Worm (Caenorhabditis elegans) whole organism, young adult: ENCODE results near the gene T05B4.10.

Experiments
- F22D6.2 ChIP-seq: sonication (generic microtip); optimal IDR thresholded peaks from 2 replicates; lab custom pipeline; 2016; ENCODE audit warnings: mild to moderate bottlenecking, missing genetic modification characterization, missing compliant biosample characterization
- F23B12.7 ChIP-seq: sonication (generic microtip); optimal IDR thresholded peaks from 2 replicates; lab custom pipeline; 2017; ENCODE audit warnings: missing genetic modification characterization, mild to moderate bottlenecking, missing compliant biosample characterization, antibody characterized with exemption, moderate library complexity; ENCODE audit not compliant: insufficient read depth
- F33H1.4 ChIP-seq: fragments of 200-800 bp; sonication (Bioruptor generic); IDR thresholded peaks from 2 replicates; pipeline ENCODE4 v1.3.6; 2022; ENCODE audit warnings: missing genetic modification reagents, missing genetic modification characterization, missing compliant biosample characterization
- F39B2.1 ChIP-seq: fragments of 200-800 bp; sonication (Bioruptor generic); IDR thresholded peaks from 2 replicates; pipeline ENCODE4 v1.3.6; 2022; ENCODE audit warnings: missing genetic modification reagents, missing genetic modification characterization, missing compliant biosample characterization
- F49E8.2 ChIP-seq: sonication (generic microtip); optimal IDR thresholded peaks from 3 replicates; lab custom pipeline; 2017; ENCODE audit warnings: missing genetic modification characterization, mild to moderate bottlenecking, missing compliant biosample characterization, antibody characterized with exemption, moderate library complexity; ENCODE audit not compliant: insufficient read depth
- F52B5.7 ChIP-seq: sonication (generic microtip); optimal IDR thresholded peaks from 2 replicates; lab custom pipeline; 2016; ENCODE audit warnings: mild to moderate bottlenecking, missing genetic modification characterization, missing compliant biosample characterization
- T07F8.4 ChIP-seq: sonication (generic microtip); optimal IDR thresholded peaks from 2 replicates; lab custom pipeline; 2016; ENCODE audit warnings: mild to moderate bottlenecking, missing genetic modification characterization, moderate library complexity, missing compliant biosample characterization
- atf-7 ChIP-seq: sonication (generic microtip); optimal IDR thresholded peaks from 2 replicates; lab custom pipeline; 2017; ENCODE audit warnings: mild to moderate bottlenecking, missing genetic modification characterization, missing compliant biosample characterization
- cebp-1 ChIP-seq, 2 experiments: fragments of 200-800 bp in 1 of 2; sonication (Bioruptor generic) in 1 of 2; sonication (generic microtip) in 1 of 2; IDR thresholded peaks in 1 of 2; optimal IDR thresholded peaks in 1 of 2; 2 replicates each; pipeline versions ENCODE4 v1.3.6 to Lab custom; 2017 to 2022; ENCODE audit warnings: missing compliant biosample characterization in 2 of 2, missing genetic modification characterization in 2 of 2, mild to moderate bottlenecking in 1 of 2, missing genetic modification reagents in 1 of 2, moderate library complexity in 1 of 2
- ceh-27 ChIP-seq: fragments of 200-800 bp; sonication (Bioruptor generic); optimal IDR thresholded peaks from 2 replicates; lab custom pipeline; 2018; ENCODE audit warnings: mild to moderate bottlenecking, missing genetic modification characterization, moderate library complexity, missing compliant biosample characterization
- ceh-40 ChIP-seq: fragments of 200-800 bp; sonication (Bioruptor generic); IDR thresholded peaks from 2 replicates; pipeline ENCODE4 v1.3.6; 2022; ENCODE audit warnings: missing genetic modification characterization, missing compliant biosample characterization
- ceh-79 ChIP-seq: sonication (generic microtip); optimal IDR thresholded peaks from 2 replicates; lab custom pipeline; 2017; ENCODE audit warnings: mild to moderate bottlenecking, missing genetic modification characterization, missing compliant biosample characterization
- chd-7 ChIP-seq: sonication (generic microtip); optimal IDR thresholded peaks from 2 replicates; lab custom pipeline; 2016; ENCODE audit warnings: mild to moderate bottlenecking, missing genetic modification characterization, moderate library complexity, missing compliant biosample characterization
- dox-1 ChIP-seq: fragments of 200-800 bp; sonication (Bioruptor generic); IDR thresholded peaks from 2 replicates; pipeline ENCODE4 v1.3.6; 2022; ENCODE audit warnings: missing genetic modification reagents, missing genetic modification characterization, missing compliant biosample characterization
- egl-18 ChIP-seq: fragments of 200-800 bp; sonication (Bioruptor generic); IDR thresholded peaks from 2 replicates; pipeline ENCODE4 v1.3.6; 2022; ENCODE audit warnings: missing genetic modification reagents, missing genetic modification characterization, missing compliant biosample characterization
- ekl-4 ChIP-seq: fragments of 200-800 bp; sonication (Bioruptor generic); IDR thresholded peaks from 2 replicates; pipeline ENCODE4 v1.3.6; 2022; ENCODE audit warnings: missing genetic modification reagents, missing genetic modification characterization, missing compliant biosample characterization
- hmg-1.2 ChIP-seq: fragments of 200-800 bp; sonication (Bioruptor generic); IDR thresholded peaks from 2 replicates; pipeline ENCODE4 v1.3.6; 2022; ENCODE audit warnings: missing genetic modification reagents, missing genetic modification characterization, missing compliant biosample characterization
- let-607 ChIP-seq, 2 experiments: fragments of 200-800 bp in 1 of 2; sonication (Bioruptor generic) in 1 of 2; sonication (generic microtip) in 1 of 2; optimal IDR thresholded peaks; 2 replicates each; lab custom pipeline; 2016 to 2018; ENCODE audit warnings: mild to moderate bottlenecking in 2 of 2, missing compliant biosample characterization in 2 of 2, missing genetic modification characterization in 2 of 2, moderate library complexity in 2 of 2, missing genotype in 1 of 2
- lin-40 ChIP-seq: sonication (generic microtip); optimal IDR thresholded peaks from 2 replicates; lab custom pipeline; 2016; ENCODE audit warnings: missing genetic modification characterization, mild to moderate bottlenecking, missing compliant biosample characterization, missing genotype, missing genetic modification reagents
- madf-10 ChIP-seq: sonication (generic microtip); optimal IDR thresholded peaks from 2 replicates; lab custom pipeline; 2016; ENCODE audit warnings: mild to moderate bottlenecking, missing genetic modification characterization, missing compliant biosample characterization
- mcd-1 ChIP-seq: fragments of 200-800 bp; sonication (Bioruptor generic); IDR thresholded peaks from 2 replicates; pipeline ENCODE4 v1.3.6; 2022; ENCODE audit warnings: missing genetic modification reagents, missing genetic modification characterization, missing compliant biosample characterization
- mel-28 ChIP-seq: sonication (generic microtip); optimal IDR thresholded peaks from 2 replicates; lab custom pipeline; 2016; ENCODE audit warnings: borderline replicate concordance, mild to moderate bottlenecking, missing genetic modification characterization, missing compliant biosample characterization
- nhr-80 ChIP-seq: sonication (generic microtip); optimal IDR thresholded peaks from 2 replicates; lab custom pipeline; 2016; ENCODE audit warnings: missing genetic modification characterization, missing compliant biosample characterization
- nhr-90 ChIP-seq: sonication (generic microtip); optimal IDR thresholded peaks from 2 replicates; lab custom pipeline; 2016; ENCODE audit warnings: missing genotype, mild to moderate bottlenecking, missing genetic modification characterization, missing compliant biosample characterization
- pbrm-1 ChIP-seq: fragments of 200-800 bp; sonication (Bioruptor generic); IDR thresholded peaks from 2 replicates; pipeline ENCODE4 v1.3.6; 2022; ENCODE audit warnings: missing genetic modification reagents, missing genetic modification characterization, missing compliant biosample characterization
- pha-4 ChIP-seq: fragments of 150-350 bp; sonication (generic microtip); optimal IDR thresholded peaks from 2 replicates; lab custom pipeline; 2014; ENCODE audit warnings: missing biosample characterization, missing genetic modification reagents, missing genetic modification characterization
- rpc-1 ChIP-seq, 2 experiments: fragments of 150-350 bp in 1 of 2; sonication (generic microtip) in 1 of 2; optimal IDR thresholded peaks; 2 replicates each; lab custom pipeline; 2014 to 2018; ENCODE audit warnings: missing biosample characterization in 1 of 2, missing genetic modification characterization in 1 of 2, missing genetic modification reagents in 1 of 2, missing genotype in 1 of 2
- snpc-3.4 ChIP-seq: sonication (generic microtip); optimal IDR thresholded peaks from 2 replicates; lab custom pipeline; 2017; ENCODE audit warnings: missing genetic modification characterization, mild to moderate bottlenecking, missing compliant biosample characterization, antibody characterized with exemption, moderate library complexity, missing genotype, missing genetic modification reagents
- snpc-4 ChIP-seq, 5 experiments: fragments of 150-350 bp in 1 of 5; sonication (generic microtip) in 4 of 5; optimal IDR thresholded peaks; 2 replicates each; lab custom pipeline; 2014 to 2018; ENCODE audit warnings: missing genetic modification characterization in 5 of 5, missing biosample characterization in 3 of 5, antibody characterized with exemption in 2 of 5, mild to moderate bottlenecking in 2 of 5, missing compliant biosample characterization in 2 of 5, missing genotype in 2 of 5, moderate library complexity in 2 of 5, missing genetic modification reagents in 1 of 5
- somi-1 ChIP-seq: fragments of 200-800 bp; sonication (Bioruptor generic); optimal IDR thresholded peaks from 2 replicates; lab custom pipeline; 2018; ENCODE audit warnings: mild to moderate bottlenecking, missing genetic modification characterization, missing compliant biosample characterization
- tbp1 ChIP-seq: fragments of 200-800 bp; sonication (Bioruptor generic); optimal IDR thresholded peaks from 2 replicates; lab custom pipeline; 2018; ENCODE audit warnings: mild to moderate bottlenecking, missing genetic modification characterization, missing compliant biosample characterization
- tbx-9 ChIP-seq: sonication (generic microtip); optimal IDR thresholded peaks from 2 replicates; lab custom pipeline; 2016; ENCODE audit warnings: borderline replicate concordance, missing genetic modification characterization, inconsistent platforms, missing compliant biosample characterization
- tlf-1 ChIP-seq: fragments of 200-800 bp; sonication (Bioruptor generic); optimal IDR thresholded peaks from 2 replicates; lab custom pipeline; 2018; ENCODE audit warnings: mild to moderate bottlenecking, missing genetic modification characterization, missing compliant biosample characterization
- unc-62 ChIP-seq: fragments of 150-350 bp; optimal IDR thresholded peaks from 2 replicates; lab custom pipeline; 2014; ENCODE audit warnings: missing biosample characterization, missing genetic modification reagents, missing genetic modification characterization
- xnd-1 ChIP-seq: sonication (generic microtip); optimal IDR thresholded peaks from 2 replicates; lab custom pipeline; 2016; ENCODE audit warnings: missing genotype, missing genetic modification reagents, missing genetic modification characterization, missing compliant biosample characterization
- zfh-2 ChIP-seq: fragments of 200-800 bp; sonication (Bioruptor generic); conservative IDR thresholded peaks from 2 replicates; pipeline ENCODE4 v1.3.6; 2022; ENCODE audit warnings: missing genetic modification reagents, missing genetic modification characterization, missing compliant biosample characterization
- ztf-18 ChIP-seq: sonication (generic microtip); optimal IDR thresholded peaks from 2 replicates; lab custom pipeline; 2016; ENCODE audit warnings: missing genotype, mild to moderate bottlenecking, missing genetic modification characterization, missing compliant biosample characterization
- ztf-22 ChIP-seq: fragments of 200-800 bp; sonication (Bioruptor generic); optimal IDR thresholded peaks from 2 replicates; lab custom pipeline; 2018; ENCODE audit warnings: mild to moderate bottlenecking, missing genetic modification characterization, moderate library complexity, missing compliant biosample characterization
- ztf-26 ChIP-seq: sonication (generic microtip); optimal IDR thresholded peaks from 2 replicates; lab custom pipeline; 2017; ENCODE audit warnings: missing genetic modification characterization, missing compliant biosample characterization
- ztf-28 ChIP-seq: fragments of 200-800 bp; sonication (Bioruptor generic); IDR thresholded peaks from 2 replicates; pipeline ENCODE4 v1.3.6; 2022; ENCODE audit warnings: missing genetic modification reagents, missing genetic modification characterization, missing compliant biosample characterization
- ztf-3 ChIP-seq: fragments of 200-800 bp; sonication (Bioruptor generic); optimal IDR thresholded peaks from 2 replicates; lab custom pipeline; 2018; ENCODE audit warnings: mild to moderate bottlenecking, missing genetic modification characterization, missing compliant biosample characterization

Gene T05B4.10

ce11 chrV:4138688-4139087 lies 18.2 kb upstream of the T05B4.10 start, which contains the start of gene lgc-29:
TSS of gene lgc-29 (plus strand) at chrV:4138988.
- TF ChIP-seq rpc-1 (optimal IDR thresholded peaks at IDR 0.05; lab: Kevin White, UChicago) (no peak), rpc-1 (tag; optimal IDR thresholded peaks at IDR 0.05; lab: Kevin White, UChicago) (no peak)
- TF ChIP-seq, all 124 proteins: peak for 0

- TF ChIP-seq xnd-1 (tag; lab: Kevin White, UChicago) = no peak
- no peak for TF ChIP-seq somi-1
- TF ChIP-seq cebp-1 (GFP tag; IDR thresholded peaks at IDR 0.05; lab: Robert Waterston, UW) = no peak
- TF ChIP-seq cebp-1 (tag; optimal IDR thresholded peaks at IDR 0.05; lab: Kevin White, UChicago) = no peak
- TF ChIP-seq hmg-1.2 (GFP tag; lab: Robert Waterston, UW) = no peak
- TF ChIP-seq tlf-1 (GFP tag; lab: Kevin White, UChicago) = no peak
- no peak for TF ChIP-seq snpc-3.4 (tag; lab: Kevin White, UChicago)
- TF ChIP-seq ztf-26 (tag; lab: Kevin White, UChicago) = no peak
- no peak for TF ChIP-seq ekl-4 (GFP tag; lab: Robert Waterston, UW)
- no peak for TF ChIP-seq atf-7 (tag; lab: Kevin White, UChicago)
- TF ChIP-seq nhr-90 (tag; lab: Kevin White, UChicago) = no peak
These were observed 14.2 kb upstream of the T05B4.10 start, which contains the start of gene lgc-1 for ce11 chrV:4134728-4135127. TSS of gene lgc-1 (plus strand) at chrV:4135028.

ce11 chrV:4131471-4131939 lies 11.0 kb upstream of the T05B4.10 start, which contains the start of gene nhr-57:
TSS of gene nhr-57 (plus strand) at chrV:4131889.
- TF ChIP-seq F33H1.4 (GFP tag; lab: Robert Waterston, UW) = no peak
- no peak for TF ChIP-seq ceh-40 (GFP tag; lab: Robert Waterston, UW)
- no peak for TF ChIP-seq tbx-9 (tag; lab: Kevin White, UChicago)
- TF ChIP-seq cebp-1 (GFP tag; IDR thresholded peaks at IDR 0.05; lab: Robert Waterston, UW) = no peak
- peak; percentile 73 for TF ChIP-seq cebp-1 (tag; optimal IDR thresholded peaks at IDR 0.05; lab: Kevin White, UChicago)
- no peak for TF ChIP-seq F23B12.7
- no peak for TF ChIP-seq F39B2.1 (GFP tag; lab: Robert Waterston, UW)
- TF ChIP-seq mcd-1 (GFP tag; lab: Robert Waterston, UW) = peak; percentile 42
- peak in 1 of 2 experiments; percentile 44 for TF ChIP-seq let-607 (tag; optimal IDR thresholded peaks at IDR 0.05; lab: Kevin White, UChicago)
- TF ChIP-seq F49E8.2 (tag; lab: Kevin White, UChicago) = no peak
- TF ChIP-seq egl-18 (GFP tag; lab: Robert Waterston, UW) = no peak
- TF ChIP-seq F22D6.2 (tag; lab: Kevin White, UChicago) = peak; percentile 50
- TF ChIP-seq ztf-22 (GFP tag; lab: Kevin White, UChicago) = peak; percentile 35
- no peak for TF ChIP-seq mel-28
- TF ChIP-seq dox-1 = peak; percentile 51
- peak; percentile 77 for TF ChIP-seq lin-40 (tag; lab: Kevin White, UChicago)
- TF ChIP-seq madf-10 (tag; lab: Kevin White, UChicago) = no peak
- no peak for TF ChIP-seq F52B5.7
- TF ChIP-seq atf-7 (tag; lab: Kevin White, UChicago) = peak; percentile 60
- TF ChIP-seq nhr-80 (tag; lab: Kevin White, UChicago) = peak; percentile 83
- no peak for TF ChIP-seq snpc-4 (GFP tag; optimal IDR thresholded peaks at IDR 0.05; lab: Kevin White, UChicago)
- peak in 1 of 4 experiments; percentile 2 for TF ChIP-seq snpc-4 (tag; optimal IDR thresholded peaks at IDR 0.05; lab: Kevin White, UChicago)
- TF ChIP-seq pha-4 (tag; lab: Kevin White, UChicago) = peak; percentile 79
- no peak for TF ChIP-seq ztf-18 (tag; lab: Kevin White, UChicago)
- no peak for TF ChIP-seq tlf-1 (GFP tag; lab: Kevin White, UChicago)
- peak; percentile 33 for TF ChIP-seq tbp1 (GFP tag; lab: Kevin White, UChicago)
- no peak for TF ChIP-seq ztf-28 (GFP tag; lab: Robert Waterston, UW)
- TF ChIP-seq rpc-1 (optimal IDR thresholded peaks at IDR 0.05; lab: Kevin White, UChicago) = no peak
- no peak for TF ChIP-seq rpc-1 (tag; optimal IDR thresholded peaks at IDR 0.05; lab: Kevin White, UChicago)
- no peak for TF ChIP-seq zfh-2
- TF ChIP-seq chd-7 (tag; lab: Kevin White, UChicago) = peak; percentile 16
- TF ChIP-seq T07F8.4 (tag; lab: Kevin White, UChicago) = no peak
- TF ChIP-seq unc-62 (GFP tag; lab: Kevin White, UChicago) = peak; percentile 16
- TF ChIP-seq hmg-1.2 (GFP tag; lab: Robert Waterston, UW) = no peak
- TF ChIP-seq ceh-27 (GFP tag; lab: Kevin White, UChicago) = peak; percentile 48
- TF ChIP-seq somi-1 = peak; percentile 51
- no peak for TF ChIP-seq ceh-79 (tag; lab: Kevin White, UChicago)
- TF ChIP-seq pbrm-1 (GFP tag; lab: Robert Waterston, UW) = no peak; the same call in 1 of the 2 replicates
- no peak for TF ChIP-seq ztf-3 (GFP tag; lab: Kevin White, UChicago)
